Worm (Caenorhabditis elegans) whole organism, midembryonic: ENCODE results near the gene lys-2.

Experiments used
- T22C8.4 ChIP-seq: fragments of 200-800 bp; sonication (Bioruptor generic); IDR thresholded peaks from 2 replicates; pipeline ENCODE4 v1.3.6; 2022; ENCODE audit warnings: missing genetic modification characterization, missing compliant biosample characterization
- cog-1 ChIP-seq: sonication (generic microtip); optimal IDR thresholded peaks from 2 replicates; lab custom pipeline; 2016; ENCODE audit warnings: missing genetic modification characterization, missing compliant biosample characterization
- flt-1 ChIP-seq: fragments of 200-800 bp; sonication (Bioruptor generic); IDR thresholded peaks from 2 replicates; pipeline ENCODE4 v1.3.6; 2022; ENCODE audit warnings: missing genetic modification characterization, missing compliant biosample characterization
- med-1 ChIP-seq: sonication (generic microtip); optimal IDR thresholded peaks from 2 replicates; lab custom pipeline; 2017; ENCODE audit warnings: missing genetic modification characterization, mild to moderate bottlenecking, missing compliant biosample characterization, antibody characterized with exemption, missing genetic modification reagents; ENCODE audit not compliant: insufficient read depth
- ref-1 ChIP-seq: fragments of 200-800 bp; sonication (Bioruptor generic); conservative IDR thresholded peaks from 2 replicates; pipeline ENCODE4 v1.3.6; 2022; ENCODE audit warnings: missing genetic modification reagents, missing genetic modification characterization, missing compliant biosample characterization
- tab-1 ChIP-seq: fragments of 200-800 bp; sonication (Bioruptor generic); IDR thresholded peaks from 2 replicates; pipeline ENCODE4 v1.3.6; 2022; ENCODE audit warnings: missing genetic modification characterization, missing compliant biosample characterization
- ztf-23 ChIP-seq: fragments of 200-800 bp; sonication (Bioruptor generic); IDR thresholded peaks from 2 replicates; pipeline ENCODE4 v1.3.6; 2022; ENCODE audit warnings: missing genetic modification reagents, missing genetic modification characterization, missing compliant biosample characterization
- ztf-29 ChIP-seq: fragments of 200-800 bp; sonication (Bioruptor generic); IDR thresholded peaks from 2 replicates; pipeline ENCODE4 v1.3.6; 2022; ENCODE audit warnings: missing genetic modification reagents, missing genetic modification characterization, missing compliant biosample characterization

- TF ChIP-seq flt-1 (GFP tag; lab: Robert Waterston, UW) (no peak), cog-1 (tag; lab: Kevin White, UChicago) (no peak), tab-1 (GFP tag; lab: Robert Waterston, UW) (no peak), ztf-29 (GFP tag; lab: Robert Waterston, UW) (no peak), T22C8.4 (no peak), med-1 (GFP tag; lab: Kevin White, UChicago) (no peak), ztf-23 (no peak), ref-1 (GFP tag; lab: Robert Waterston, UW) (no peak)
Observed at ce11 chrV:10247673-10248239, 33.5 kb downstream of the lys-2 start.
